Fruit fly (Drosophila melanogaster) whole organism, adult: Measurements from ENCODE around the gene CG5969.

ENCODE experiments used
- CG33017 ChIP-seq: fragments of 200-800 bp; sonication (Bioruptor generic); optimal IDR thresholded peaks from 2 replicates; lab custom pipeline; 2018; ENCODE audit warnings: missing biosample characterization, mild to moderate bottlenecking, missing genetic modification characterization, moderate library complexity
- CG5204 ChIP-seq: fragments of 200-800 bp; sonication (Bioruptor generic); optimal IDR thresholded peaks from 2 replicates; lab custom pipeline; 2016; ENCODE audit warnings: missing biosample characterization, missing genetic modification characterization
- CG7045 ChIP-seq: fragments of 200-800 bp; sonication (Bioruptor generic); optimal IDR thresholded peaks from 2 replicates; lab custom pipeline; 2017; ENCODE audit warnings: missing biosample characterization, mild to moderate bottlenecking, missing genetic modification characterization
- CG7101 ChIP-seq: fragments of 200-800 bp; sonication (Bioruptor generic); optimal IDR thresholded peaks from 2 replicates; lab custom pipeline; 2018; ENCODE audit warnings: missing biosample characterization, mild to moderate bottlenecking, missing genetic modification characterization, moderate library complexity
- Clk ChIP-seq: fragments of 200-800 bp; sonication (Bioruptor generic); optimal IDR thresholded peaks from 2 replicates; lab custom pipeline; 2017; ENCODE audit warnings: missing biosample characterization, missing genetic modification characterization
- Hr96 ChIP-seq: fragments of 200-800 bp; sonication (Bioruptor generic); optimal IDR thresholded peaks from 2 replicates; lab custom pipeline; 2016; ENCODE audit warnings: missing biosample characterization, missing genetic modification characterization
- bab1 ChIP-seq: fragments of 200-800 bp; sonication (Bioruptor generic); optimal IDR thresholded peaks from 3 replicates; lab custom pipeline; 2019; ENCODE audit warnings: missing biosample characterization, mild to moderate bottlenecking, missing genetic modification characterization, moderate library complexity
- kay ChIP-seq: fragments of 200-800 bp; sonication (Bioruptor generic); peaks from one replicate; lab custom pipeline; 2016; ENCODE audit warnings: missing biosample characterization, missing genetic modification characterization, borderline replicate concordance

- TF ChIP-seq bab1 (GFP tag; lab: Kevin White, UChicago) (peak; percentile 90), kay (GFP tag; lab: Kevin White, UChicago) (peak; percentile 85), CG7045 (peak; percentile 91), CG7101 (tag; lab: Kevin White, UChicago) (peak; percentile 90), CG5204 (GFP tag; lab: Kevin White, UChicago) (peak; percentile 78), Clk (peak; percentile 79), Hr96 (GFP tag; lab: Kevin White, UChicago) (peak; percentile 61), CG33017 (tag; lab: Kevin White, UChicago) (peak; percentile 90)
Observed at dm6 chr3L:20474789-20475208, 1.2 kb downstream of the CG5969 start.
